Fruit fly (Drosophila melanogaster): Measurements from ENCODE around the gene ase.

Gene ase

DNA sequence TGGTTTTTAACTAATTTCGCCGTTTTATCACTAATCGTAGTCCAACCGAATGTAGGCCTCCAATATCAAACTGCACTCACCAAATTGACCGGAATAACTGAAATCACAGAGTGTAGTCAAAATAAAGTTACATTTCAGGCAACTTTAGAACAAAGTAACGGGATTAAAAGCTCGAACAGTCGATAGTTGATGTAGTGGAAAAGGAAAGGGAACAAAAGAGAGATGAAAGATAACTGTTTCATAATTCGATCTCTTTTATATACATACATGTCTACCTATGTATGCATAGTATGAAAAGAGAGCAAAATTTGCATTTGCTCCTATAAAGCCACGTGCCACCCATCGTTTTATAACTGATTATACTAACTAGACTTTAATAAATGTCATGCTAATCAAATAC is 10.1 kb downstream of the ase start, which contains the start of gene CG32816:
TSS of gene CG32816 (minus strand) at position 101 of the 400 bp plus-strand sequence.
- TF ChIP-seq foxo (GFP tag; optimal IDR thresholded peaks at IDR 0.05) (no peak), Myc (optimal IDR thresholded peaks at IDR 0.05) (no peak), dmrt93B (GFP tag; optimal IDR thresholded peaks at IDR 0.05) (no peak), br (GFP tag; optimal IDR thresholded peaks at IDR 0.05) (no peak), brk (GFP tag; optimal IDR thresholded peaks at IDR 0.05) (no peak), pan (optimal IDR thresholded peaks at IDR 0.05) (no peak)

DNA sequence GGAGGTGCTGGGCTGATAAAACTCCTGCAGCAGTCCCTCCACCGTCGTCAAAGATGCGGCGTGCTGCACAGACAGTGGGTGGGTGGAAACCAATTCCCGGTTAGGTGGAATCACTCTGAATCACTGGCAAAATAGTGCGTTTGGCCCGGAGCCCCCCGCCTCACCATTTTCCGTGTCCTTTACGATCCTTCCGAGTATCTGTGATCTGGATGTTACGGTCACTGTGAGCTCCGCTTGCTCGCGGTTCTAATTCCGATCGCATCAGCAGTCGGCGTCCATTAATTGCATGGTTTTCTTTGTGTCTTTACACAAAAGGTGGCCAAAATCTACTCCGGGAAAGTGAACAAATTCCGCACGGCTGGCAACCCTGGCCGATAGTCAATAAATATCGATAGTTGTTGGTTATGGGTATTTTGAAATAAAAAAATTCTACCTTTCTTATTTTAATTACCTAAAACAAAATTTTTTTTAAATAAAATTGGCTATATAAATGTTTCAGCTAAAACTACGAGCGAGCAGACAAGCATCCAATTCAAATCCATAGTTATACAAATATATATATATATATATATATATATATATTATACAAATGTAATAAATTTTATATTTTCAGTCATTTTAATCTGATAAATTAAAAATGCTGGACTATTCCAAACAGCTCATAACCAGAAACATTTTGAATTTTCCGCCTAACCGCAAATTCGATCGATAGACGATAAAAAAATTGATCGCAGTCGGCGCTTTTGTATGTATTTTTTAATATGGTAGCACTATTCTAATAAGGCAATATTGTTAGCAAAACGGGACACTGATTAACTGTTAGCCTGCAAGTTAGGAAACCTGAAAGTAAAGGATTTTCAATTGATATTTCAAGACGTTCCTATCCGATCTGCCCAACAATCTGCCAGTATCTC is 15.9 kb downstream of the ase start, which contains the start of the genes ebo and CG13373:
TSS of gene ebo (minus strand) at position 350 of the 914 bp plus-strand sequence.
TSS of gene CG13373 (plus strand) at position 755 of the 914 bp plus-strand sequence.
- TF ChIP-seq dsf (GFP tag; optimal IDR thresholded peaks at IDR 0.05; ENCODE audit: borderline replicate concordance) (no peak), dl (GFP tag; optimal IDR thresholded peaks at IDR 0.05; ENCODE audit: insufficient read depth in 1 of 2, partially characterized antibody in 2 of 2) (no peak), Jra (GFP tag; optimal IDR thresholded peaks at IDR 0.05) (no peak), Mio (GFP tag; optimal IDR thresholded peaks at IDR 0.05) (no peak), Rel (GFP tag; optimal IDR thresholded peaks at IDR 0.05) (no peak), Rel (tag; optimal IDR thresholded peaks at IDR 0.05) (no peak), tai (GFP tag; optimal IDR thresholded peaks at IDR 0.05) (no peak), sage (GFP tag; optimal IDR thresholded peaks at IDR 0.05) (no peak), usp (GFP tag; optimal IDR thresholded peaks at IDR 0.05) (no peak), Hnf4 (GFP tag; optimal IDR thresholded peaks at IDR 0.05) (no peak), lola (GFP tag; optimal IDR thresholded peaks at IDR 0.05) (no peak), Hr78 (GFP tag; optimal IDR thresholded peaks at IDR 0.05) (no peak), N (GFP tag; optimal IDR thresholded peaks at IDR 0.05) (no peak), Vsx2 (GFP tag; optimal IDR thresholded peaks at IDR 0.05; ENCODE audit: partially characterized antibody) (no peak), Myc (optimal IDR thresholded peaks at IDR 0.05) (no peak), br (GFP tag; optimal IDR thresholded peaks at IDR 0.05) (no peak), Dfd (GFP tag; optimal IDR thresholded peaks at IDR 0.05) (no peak), rgr (GFP tag; optimal IDR thresholded peaks at IDR 0.05) (peak; percentile 58), fru (GFP tag; optimal IDR thresholded peaks at IDR 0.05) (no peak), GATAd (GFP tag; optimal IDR thresholded peaks at IDR 0.05) (no peak), CG9705 (GFP tag; optimal IDR thresholded peaks at IDR 0.05) (no peak), brk (GFP tag; optimal IDR thresholded peaks at IDR 0.05) (no peak), pan (optimal IDR thresholded peaks at IDR 0.05) (no peak), CrebA (GFP tag; optimal IDR thresholded peaks at IDR 0.05; ENCODE audit: borderline replicate concordance) (no peak), HLH106 (tag; optimal IDR thresholded peaks at IDR 0.05) (peak; percentile 53), Dif (GFP tag; optimal IDR thresholded peaks at IDR 0.05; ENCODE audit: partially characterized antibody) (no peak), h (GFP tag; optimal IDR thresholded peaks at IDR 0.05) (no peak), CG32264 (GFP tag; optimal IDR thresholded peaks at IDR 0.05) (no peak), psq (GFP tag; optimal IDR thresholded peaks at IDR 0.05) (peak; percentile 23), ey (GFP tag; optimal IDR thresholded peaks at IDR 0.05) (no peak), Sp1 (GFP tag; optimal IDR thresholded peaks at IDR 0.05) (no peak), Abd-B (GFP tag; optimal IDR thresholded peaks at IDR 0.05) (no peak), dmrt93B (GFP tag; optimal IDR thresholded peaks at IDR 0.05) (no peak), foxo (GFP tag; optimal IDR thresholded peaks at IDR 0.05) (peak in 1 of 2 experiments; percentile 46), jim (GFP tag; optimal IDR thresholded peaks at IDR 0.05) (no peak), sv (GFP tag; optimal IDR thresholded peaks at IDR 0.05) (no peak), OdsH (GFP tag; optimal IDR thresholded peaks at IDR 0.05) (peak; percentile 13), Hr83 (GFP tag; optimal IDR thresholded peaks at IDR 0.05; ENCODE audit: poor library complexity, severe bottlenecking) (peak; percentile 69), woc (GFP tag; optimal IDR thresholded peaks at IDR 0.05) (no peak)
